Fruit fly (Drosophila melanogaster) whole organism, embryonic: ENCODE measurements around the gene Jhbp11.

ENCODE experiments used
- Abd-B ChIP-seq: fragments of 200-800 bp; sonication (Bioruptor generic); optimal IDR thresholded peaks from 2 replicates; lab custom pipeline; 2018; ENCODE audit warnings: missing biosample characterization, mild to moderate bottlenecking, missing genetic modification characterization, moderate library complexity
- Bteb2 ChIP-seq: fragments of 200-800 bp; sonication (Bioruptor generic); optimal IDR thresholded peaks from 2 replicates; lab custom pipeline; 2016; ENCODE audit warnings: missing biosample characterization, missing genetic modification characterization
- CG10267 ChIP-seq: fragments of 200-800 bp; sonication (Bioruptor generic); optimal IDR thresholded peaks from 2 replicates; lab custom pipeline; 2018; ENCODE audit warnings: missing biosample characterization, mild to moderate bottlenecking, missing genetic modification characterization, moderate library complexity
- CG12299 ChIP-seq: fragments of 200-800 bp; sonication (Bioruptor generic); optimal IDR thresholded peaks from 2 replicates; lab custom pipeline; 2018; ENCODE audit warnings: missing biosample characterization, mild to moderate bottlenecking, missing genetic modification characterization
- CG14441 ChIP-seq: fragments of 200-800 bp; sonication (Bioruptor generic); IDR thresholded peaks from 2 replicates; pipeline ENCODE4 v1.3.6; 2022; ENCODE audit warnings: missing biosample characterization, missing genetic modification characterization
- CG15269 ChIP-seq: fragments of 200-800 bp; sonication (Bioruptor generic); optimal IDR thresholded peaks from 2 replicates; lab custom pipeline; 2018; ENCODE audit warnings: missing biosample characterization, mild to moderate bottlenecking, missing genetic modification characterization, moderate library complexity
- CG17361 ChIP-seq: fragments of 200-800 bp; sonication (Bioruptor generic); IDR thresholded peaks from 3 replicates; pipeline ENCODE4 v1.3.6; 2022; ENCODE audit warnings: missing biosample characterization, missing genetic modification characterization
- CG1832 ChIP-seq: fragments of 200-800 bp; sonication (Bioruptor generic); optimal IDR thresholded peaks from 2 replicates; lab custom pipeline; 2017; ENCODE audit warnings: missing biosample characterization, mild to moderate bottlenecking, missing genetic modification characterization, inconsistent platforms
- CG2116 ChIP-seq: fragments of 200-800 bp; sonication (Bioruptor generic); optimal IDR thresholded peaks from 3 replicates; lab custom pipeline; 2018; ENCODE audit warnings: missing biosample characterization, mild to moderate bottlenecking, missing genetic modification characterization
- CG2129 ChIP-seq: fragments of 200-800 bp; sonication (Bioruptor generic); IDR thresholded peaks from 2 replicates; pipeline ENCODE4 v1.3.6; 2022; ENCODE audit warnings: missing biosample characterization, missing genetic modification characterization; ENCODE audit not compliant: partially characterized antibody
- CG34422 ChIP-seq: fragments of 200-800 bp; sonication (Bioruptor generic); IDR thresholded peaks from 3 replicates; pipeline ENCODE4 v1.3.6; 2022; ENCODE audit warnings: missing biosample characterization, missing genetic modification characterization
- CG42726 ChIP-seq: fragments of 200-800 bp; sonication (Bioruptor generic); IDR thresholded peaks from 2 replicates; pipeline ENCODE4 v1.3.6; 2022; ENCODE audit warnings: missing biosample characterization, missing genetic modification characterization; ENCODE audit not compliant: partially characterized antibody
- CG4617 ChIP-seq: fragments of 200-800 bp; sonication (Bioruptor generic); optimal IDR thresholded peaks from 3 replicates; lab custom pipeline; 2016; ENCODE audit warnings: missing biosample characterization, missing genetic modification characterization, borderline replicate concordance
- CG6683 ChIP-seq: fragments of 200-800 bp; sonication (Bioruptor generic); optimal IDR thresholded peaks from 2 replicates; lab custom pipeline; 2017; ENCODE audit warnings: missing biosample characterization, mild to moderate bottlenecking, missing genetic modification characterization, missing genetic modification reagents
- CG6689 ChIP-seq: fragments of 200-800 bp; sonication (Bioruptor generic); IDR thresholded peaks from 2 replicates; pipeline ENCODE4 v1.3.6; 2022; ENCODE audit warnings: missing biosample characterization, missing genetic modification characterization
- CG6765 ChIP-seq: fragments of 200-800 bp; sonication (Bioruptor generic); optimal IDR thresholded peaks from 3 replicates; lab custom pipeline; 2017; ENCODE audit warnings: missing biosample characterization, mild to moderate bottlenecking, missing genetic modification characterization
- CG8765 ChIP-seq: fragments of 200-800 bp; sonication (Bioruptor generic); IDR thresholded peaks from 2 replicates; pipeline ENCODE4 v1.3.6; 2022; ENCODE audit warnings: missing biosample characterization, missing genetic modification characterization
- CG9437 ChIP-seq: fragments of 200-800 bp; sonication (Bioruptor generic); optimal IDR thresholded peaks from 2 replicates; lab custom pipeline; 2018; ENCODE audit warnings: missing biosample characterization, mild to moderate bottlenecking, missing genetic modification characterization
- CG9727 ChIP-seq: fragments of 200-800 bp; sonication (Bioruptor generic); optimal IDR thresholded peaks from 3 replicates; lab custom pipeline; 2017; ENCODE audit warnings: missing biosample characterization, mild to moderate bottlenecking, missing genetic modification characterization
- CkIIα-i1 ChIP-seq: fragments of 200-800 bp; sonication (Bioruptor generic); IDR thresholded peaks from 2 replicates; pipeline ENCODE4 v1.3.6; 2022; ENCODE audit warnings: missing biosample characterization, missing genetic modification characterization
- Deaf1 ChIP-seq: fragments of 200-800 bp; optimal IDR thresholded peaks from 3 replicates; lab custom pipeline; 2019; ENCODE audit warnings: missing biosample characterization, mild to moderate bottlenecking, missing genetic modification characterization, moderate library complexity
- Dp ChIP-seq: fragments of 200-800 bp; sonication (Bioruptor generic); optimal IDR thresholded peaks from 2 replicates; lab custom pipeline; 2018; ENCODE audit warnings: missing biosample characterization, mild to moderate bottlenecking, missing genetic modification characterization, moderate library complexity
- Eip74EF ChIP-seq, 2 experiments: fragments of 200-800 bp in 1 of 2; fragments of >200 bp in 1 of 2; sonication (Bioruptor generic) in 1 of 2; optimal IDR thresholded peaks; 2 replicates each; lab custom pipeline; 2017 to 2019; ENCODE audit warnings: missing biosample characterization in 2 of 2, missing genetic modification characterization in 2 of 2, mild to moderate bottlenecking in 1 of 2, moderate library complexity in 1 of 2
- Ets65A ChIP-seq: fragments of 200-800 bp; sonication (Bioruptor generic); peaks from one replicate; lab custom pipeline; 2016; ENCODE audit warnings: missing biosample characterization, missing genetic modification characterization
- GATAe ChIP-seq: fragments of 200-800 bp; sonication (Bioruptor generic); conservative IDR thresholded peaks from 2 replicates; pipeline ENCODE4 v1.3.6; 2022; ENCODE audit warnings: missing biosample characterization, missing genetic modification characterization
- Hr78 ChIP-seq, 2 experiments: fragments of 200-800 bp in 1 of 2; fragments of >200 bp in 1 of 2; sonication (Bioruptor generic) in 1 of 2; optimal IDR thresholded peaks; 2 replicates each; lab custom pipeline; 2017 to 2019; ENCODE audit warnings: missing biosample characterization in 2 of 2, missing genetic modification characterization in 2 of 2, mild to moderate bottlenecking in 1 of 2, moderate library complexity in 1 of 2
- Myb ChIP-seq: fragments of 200-800 bp; sonication (Bioruptor generic); optimal IDR thresholded peaks from 2 replicates; lab custom pipeline; 2016; ENCODE audit warnings: missing biosample characterization, missing genetic modification characterization
- Nf-YC ChIP-seq: fragments of 200-800 bp; optimal IDR thresholded peaks from 3 replicates; lab custom pipeline; 2019; ENCODE audit warnings: missing biosample characterization, mild to moderate bottlenecking, missing genetic modification characterization, moderate library complexity
- Optix ChIP-seq: fragments of 200-800 bp; sonication (Bioruptor generic); IDR thresholded peaks from 3 replicates; pipeline ENCODE4 v1.3.6; 2022; ENCODE audit warnings: missing biosample characterization, missing genetic modification characterization
- Side ChIP-seq: fragments of 200-800 bp; sonication (Bioruptor generic); optimal IDR thresholded peaks from 2 replicates; lab custom pipeline; 2016; ENCODE audit warnings: missing biosample characterization, missing genetic modification characterization
- Taf1 ChIP-seq: fragments of 200-800 bp; sonication (Bioruptor generic); IDR thresholded peaks from 2 replicates; pipeline ENCODE4 v1.3.6; 2022; ENCODE audit warnings: missing biosample characterization, missing genetic modification characterization
- Vsx1 ChIP-seq: fragments of 200-800 bp; sonication (Bioruptor generic); optimal IDR thresholded peaks from 2 replicates; lab custom pipeline; 2017; ENCODE audit warnings: missing biosample characterization, mild to moderate bottlenecking, missing genetic modification characterization, missing genetic modification reagents
- ems ChIP-seq: fragments of 200-800 bp; sonication (Bioruptor generic); optimal IDR thresholded peaks from 3 replicates; lab custom pipeline; 2016; ENCODE audit warnings: missing biosample characterization, missing genetic modification characterization
- eyg ChIP-seq: fragments of 200-800 bp; sonication (Bioruptor generic); optimal IDR thresholded peaks from 3 replicates; lab custom pipeline; 2016; ENCODE audit warnings: missing biosample characterization, missing genetic modification characterization
- inv ChIP-seq: fragments of 200-800 bp; sonication (Bioruptor generic); IDR thresholded peaks from 2 replicates; pipeline ENCODE4 v1.3.6; 2022; ENCODE audit warnings: missing biosample characterization, missing genetic modification characterization; ENCODE audit not compliant: partially characterized antibody
- knrl ChIP-seq: fragments of 200-800 bp; sonication (Bioruptor generic); IDR thresholded peaks from 3 replicates; pipeline ENCODE4 v1.3.6; 2022; ENCODE audit warnings: missing biosample characterization, missing genetic modification characterization; ENCODE audit not compliant: partially characterized antibody
- mirr ChIP-seq: fragments of 200-800 bp; sonication (Bioruptor generic); optimal IDR thresholded peaks from 3 replicates; lab custom pipeline; 2018; ENCODE audit warnings: missing biosample characterization, mild to moderate bottlenecking, missing genetic modification characterization
- mld ChIP-seq: fragments of 200-800 bp; sonication (Bioruptor generic); IDR thresholded peaks from 3 replicates; pipeline ENCODE4 v1.3.6; 2022; ENCODE audit warnings: missing biosample characterization, missing genetic modification characterization; ENCODE audit not compliant: partially characterized antibody
- oc ChIP-seq: fragments of 200-800 bp; sonication (Bioruptor generic); optimal IDR thresholded peaks from 2 replicates; lab custom pipeline; 2018; ENCODE audit warnings: missing biosample characterization, mild to moderate bottlenecking, missing genetic modification characterization, moderate library complexity
- onecut ChIP-seq: fragments of 200-800 bp; sonication (Bioruptor generic); IDR thresholded peaks from 2 replicates; pipeline ENCODE4 v1.3.6; 2022; ENCODE audit warnings: missing biosample characterization, missing genetic modification characterization
- rib ChIP-seq: fragments of 200-800 bp; sonication (Bioruptor generic); IDR thresholded peaks from 2 replicates; pipeline ENCODE4 v1.3.6; 2022; ENCODE audit warnings: missing biosample characterization, missing genetic modification characterization
- salm ChIP-seq: fragments of 200-800 bp; sonication (Bioruptor generic); optimal IDR thresholded peaks from 2 replicates; lab custom pipeline; 2018; ENCODE audit warnings: missing biosample characterization, mild to moderate bottlenecking, missing genetic modification characterization
- sens ChIP-seq: fragments of 200-800 bp; sonication (Bioruptor generic); peaks from one replicate; lab custom pipeline; 2016; ENCODE audit warnings: missing biosample characterization, missing genetic modification characterization
- sob ChIP-seq: fragments of 200-800 bp; sonication (Bioruptor generic); IDR thresholded peaks from 2 replicates; pipeline ENCODE4 v1.3.6; 2022; ENCODE audit warnings: missing biosample characterization, missing genetic modification characterization
- trem ChIP-seq: fragments of 200-800 bp; optimal IDR thresholded peaks from 3 replicates; lab custom pipeline; 2019; ENCODE audit warnings: missing biosample characterization, mild to moderate bottlenecking, missing genetic modification characterization, moderate library complexity
- unc-4 ChIP-seq: fragments of 200-800 bp; sonication (Bioruptor generic); IDR thresholded peaks from 2 replicates; pipeline ENCODE4 v1.3.6; 2022; ENCODE audit warnings: missing biosample characterization, missing genetic modification characterization; ENCODE audit not compliant: partially characterized antibody
- usp ChIP-seq: fragments of >200 bp; optimal IDR thresholded peaks from 2 replicates; lab custom pipeline; 2017; ENCODE audit warnings: missing biosample characterization, missing genetic modification characterization
- vfl ChIP-seq: fragments of 200-800 bp; sonication (Bioruptor generic); optimal IDR thresholded peaks from 2 replicates; lab custom pipeline; 2016; ENCODE audit warnings: missing biosample characterization, missing genetic modification characterization
- zf30C ChIP-seq: fragments of 200-800 bp; sonication (Bioruptor generic); optimal IDR thresholded peaks from 3 replicates; lab custom pipeline; 2018; ENCODE audit warnings: missing biosample characterization, mild to moderate bottlenecking, missing genetic modification characterization

Gene Jhbp11

dm6 chr3R:27116465-27117092, 15.5 kb downstream of the Jhbp11 start, which contains the start of the genes CG6066 and CG5880 (continued):
- TF ChIP-seq knrl (GFP tag; lab: Robert Waterston, UW): peak; percentile 78
- TF ChIP-seq Deaf1: no peak
- TF ChIP-seq sens (GFP tag; lab: Kevin White, UChicago): peak; percentile 62
- no peak for TF ChIP-seq CkIIα-i1
- peak; percentile 67 for TF ChIP-seq CG4617 (GFP tag; lab: Kevin White, UChicago)
- peak; percentile 62; the same call in 1 of the 2 replicates for TF ChIP-seq rib
- peak; percentile 70 for TF ChIP-seq inv (GFP tag; lab: Robert Waterston, UW)
- TF ChIP-seq eyg (GFP tag; lab: Kevin White, UChicago): no peak
- peak; percentile 29 for TF ChIP-seq Myb (GFP tag; lab: Kevin White, UChicago)
- no peak for TF ChIP-seq sob (GFP tag; lab: Robert Waterston, UW)
- TF ChIP-seq mirr (GFP tag; lab: Kevin White, UChicago): no peak
- peak; percentile 60 for TF ChIP-seq CG1832 (GFP tag; lab: Kevin White, UChicago)
- TF ChIP-seq onecut (GFP tag; lab: Robert Waterston, UW): no peak
- TF ChIP-seq unc-4: peak; percentile 82
- TF ChIP-seq ems (GFP tag; lab: Kevin White, UChicago): no peak
- TF ChIP-seq usp (GFP tag; lab: Kevin White, UChicago): no peak
- TF ChIP-seq CG2129: peak; percentile 63; the same call in 1 of the 2 replicates
- TF ChIP-seq CG42726 (GFP tag; lab: Robert Waterston, UW): peak; percentile 58; the same call in 1 of the 2 replicates
- TF ChIP-seq CG12299: no peak
- peak; percentile 41 for TF ChIP-seq CG2116 (GFP tag; lab: Kevin White, UChicago)
- no peak for TF ChIP-seq CG9437 (GFP tag; lab: Kevin White, UChicago)
- peak; percentile 87 for TF ChIP-seq Ets65A (GFP tag; lab: Kevin White, UChicago)
- TF ChIP-seq Dp (GFP tag; lab: Kevin White, UChicago): peak; percentile 32
- no peak for TF ChIP-seq Eip74EF (GFP tag; optimal IDR thresholded peaks at IDR 0.05; lab: Kevin White, UChicago)
- TF ChIP-seq Taf1 (GFP tag; lab: Robert Waterston, UW): no peak
- TF ChIP-seq GATAe: no peak
- TF ChIP-seq salm (tag; lab: Kevin White, UChicago): no peak
- TF ChIP-seq Optix (GFP tag; lab: Robert Waterston, UW): no peak
- no peak for TF ChIP-seq CG6689
- TF ChIP-seq Nf-YC (tag; lab: Kevin White, UChicago): no peak
- TF ChIP-seq mld (GFP tag; lab: Robert Waterston, UW): peak; percentile 61; the same call in 1 of the 3 replicates
- TF ChIP-seq CG34422 (GFP tag; lab: Robert Waterston, UW): peak; percentile 84; the same call in 1 of the 3 replicates
- no peak for TF ChIP-seq Abd-B (GFP tag; lab: Kevin White, UChicago)
- TF ChIP-seq CG10267 (tag; lab: Kevin White, UChicago): no peak
- TF ChIP-seq Hr78 (GFP tag; optimal IDR thresholded peaks at IDR 0.05; lab: Kevin White, UChicago): peak in 1 of 2 experiments; percentile 21
- TF ChIP-seq CG14441: no peak
- TF ChIP-seq vfl (GFP tag; lab: Kevin White, UChicago): no peak

dm6 chr3R:27118346-27118745, 17.3 kb downstream of the Jhbp11 start, which contains the start of gene CG5882:
CG5882 (plus strand) TSS chr3R:27118646.
- TF ChIP-seq Vsx1 (GFP tag; lab: Kevin White, UChicago) (no peak), trem (tag; lab: Kevin White, UChicago) (no peak), CG10267 (tag; lab: Kevin White, UChicago) (no peak), Side (GFP tag; lab: Kevin White, UChicago) (no peak), CG8765 (no peak), CG6765 (GFP tag; lab: Kevin White, UChicago) (no peak), Bteb2 (GFP tag; lab: Kevin White, UChicago) (no peak), CG6683 (no peak), CG9727 (GFP tag; lab: Kevin White, UChicago) (no peak), CG15269 (tag; lab: Kevin White, UChicago) (no peak), oc (tag; lab: Kevin White, UChicago) (no peak), zf30C (GFP tag; lab: Kevin White, UChicago) (no peak), CG17361 (GFP tag; lab: Robert Waterston, UW) (no peak)
